Worm (Caenorhabditis elegans) whole organism, L1 larva: ENCODE results near the gene inpp-4B.
A peak's percentile ranks its signal among the peaks of the same experiment; 100 is the strongest.

ENCODE experiments used
- C16A3.4 ChIP-seq: fragments of 150-350 bp; optimal IDR thresholded peaks from 2 replicates; lab custom pipeline; 2014; ENCODE audit warnings: missing biosample characterization, missing genetic modification characterization
- Y116A8C.19 ChIP-seq: sonication (generic microtip); optimal IDR thresholded peaks from 2 replicates; lab custom pipeline; 2016; ENCODE audit warnings: missing compliant biosample characterization, missing genetic modification characterization, borderline replicate concordance
- ama-1 ChIP-seq: fragments of 150-350 bp; optimal IDR thresholded peaks from 2 replicates; lab custom pipeline; 2014
- blmp-1 ChIP-seq: fragments of 150-350 bp; optimal IDR thresholded peaks from 2 replicates; lab custom pipeline; 2014; ENCODE audit warnings: missing biosample characterization, missing genetic modification characterization
- ceh-90 ChIP-seq: sonication (generic microtip); optimal IDR thresholded peaks from 2 replicates; lab custom pipeline; 2016; ENCODE audit warnings: missing genetic modification characterization, missing compliant biosample characterization
- ces-1 ChIP-seq: fragments of 150-350 bp; optimal IDR thresholded peaks from 2 replicates; lab custom pipeline; 2014; ENCODE audit warnings: missing biosample characterization, missing genetic modification reagents, missing genetic modification characterization
- dpl-1 ChIP-seq, 3 experiments: fragments of 150-350 bp in 2 of 3; sonication (generic microtip) in 1 of 3; optimal IDR thresholded peaks; 2 replicates each; lab custom pipeline; 2014 to 2017; ENCODE audit warnings: missing biosample characterization in 3 of 3, missing genetic modification characterization in 3 of 3, missing genetic modification reagents in 3 of 3
- efl-1 ChIP-seq, 4 experiments: fragments of 150-350 bp; optimal IDR thresholded peaks in 3 of 4; peaks in 1 of 4; 1 replicate in 1 of 4; 2 replicates in 3 of 4; lab custom pipeline; 2014; ENCODE audit warnings: missing biosample characterization in 2 of 4, missing genetic modification characterization in 2 of 4, missing genetic modification reagents in 2 of 4
- egl-13 ChIP-seq: sonication (generic microtip); optimal IDR thresholded peaks from 2 replicates; lab custom pipeline; 2016; ENCODE audit warnings: missing genotype, missing genetic modification reagents, missing genetic modification characterization, missing compliant biosample characterization
- egl-27 ChIP-seq, 2 experiments: fragments of 150-350 bp in 1 of 2; sonication (generic microtip); optimal IDR thresholded peaks; 3 replicates each; lab custom pipeline; 2017 to 2018; ENCODE audit warnings: missing biosample characterization in 2 of 2, missing genetic modification characterization in 2 of 2, missing genetic modification reagents in 2 of 2
- elt-3 ChIP-seq, 6 experiments: fragments of 150-350 bp in 1 of 6; sonication (generic microtip); optimal IDR thresholded peaks; 2 replicates each; lab custom pipeline; 2017 to 2018; ENCODE audit warnings: missing biosample characterization in 6 of 6, missing genetic modification characterization in 6 of 6, inconsistent platforms in 1 of 6
- fos-1 ChIP-seq: fragments of 150-350 bp; optimal IDR thresholded peaks from 2 replicates; lab custom pipeline; 2014; ENCODE audit warnings: missing biosample characterization, missing genetic modification characterization
- hlh-17 ChIP-seq: fragments of 200-800 bp; sonication (Bioruptor generic); optimal IDR thresholded peaks from 2 replicates; lab custom pipeline; 2018; ENCODE audit warnings: missing genetic modification characterization, mild to moderate bottlenecking, missing compliant biosample characterization, moderate library complexity, borderline replicate concordance
- hlh-4 ChIP-seq: sonication (generic microtip); optimal IDR thresholded peaks from 2 replicates; lab custom pipeline; 2016; ENCODE audit warnings: mild to moderate bottlenecking, missing genetic modification characterization, missing compliant biosample characterization
- isw-1 ChIP-seq: fragments of 200-800 bp; sonication (Bioruptor generic); IDR thresholded peaks from 2 replicates; pipeline ENCODE4 v1.3.6; 2022; ENCODE audit warnings: missing genetic modification characterization, missing compliant biosample characterization
- lin-15B ChIP-seq: fragments of 150-350 bp; sonication (generic microtip); optimal IDR thresholded peaks from 3 replicates; lab custom pipeline; 2014; ENCODE audit warnings: missing biosample characterization, missing genetic modification characterization
- lsy-2 ChIP-seq, 2 experiments: fragments of 150-350 bp; optimal IDR thresholded peaks; 2 replicates each; lab custom pipeline; 2014; ENCODE audit warnings: missing biosample characterization in 2 of 2, missing genetic modification characterization in 2 of 2
- mab-9 ChIP-seq: fragments of 200-800 bp; sonication (Bioruptor generic); IDR thresholded peaks from 2 replicates; pipeline ENCODE4 v1.3.6; 2022; ENCODE audit warnings: missing genetic modification reagents, missing genetic modification characterization, missing compliant biosample characterization
- mef-2 ChIP-seq: fragments of 150-350 bp; optimal IDR thresholded peaks from 2 replicates; lab custom pipeline; 2014; ENCODE audit warnings: missing biosample characterization, missing genetic modification characterization
- nhr-11 ChIP-seq: fragments of 150-350 bp; optimal IDR thresholded peaks from 2 replicates; lab custom pipeline; 2014; ENCODE audit warnings: missing biosample characterization, missing genetic modification characterization
- nhr-28 ChIP-seq: fragments of 150-350 bp; optimal IDR thresholded peaks from 2 replicates; lab custom pipeline; 2014; ENCODE audit warnings: missing biosample characterization, missing genetic modification characterization
- nhr-47 ChIP-seq: sonication (generic microtip); optimal IDR thresholded peaks from 2 replicates; lab custom pipeline; 2016; ENCODE audit warnings: mild to moderate bottlenecking, missing genetic modification characterization, moderate library complexity, missing compliant biosample characterization
- nhr-84 ChIP-seq: sonication (generic microtip); optimal IDR thresholded peaks from 2 replicates; lab custom pipeline; 2017; ENCODE audit warnings: missing biosample characterization, missing genetic modification characterization
- nhr-90 ChIP-seq: sonication (generic microtip); optimal IDR thresholded peaks from 2 replicates; lab custom pipeline; 2016; ENCODE audit warnings: mild to moderate bottlenecking, missing genetic modification characterization, missing compliant biosample characterization; ENCODE audit not compliant: poor library complexity
- pag-3 ChIP-seq: sonication (generic microtip); optimal IDR thresholded peaks from 2 replicates; lab custom pipeline; 2017; ENCODE audit warnings: missing genetic modification characterization, mild to moderate bottlenecking, missing compliant biosample characterization, antibody characterized with exemption, borderline replicate concordance; ENCODE audit not compliant: insufficient read depth
- rnt-1 ChIP-seq: sonication (generic microtip); optimal IDR thresholded peaks from 2 replicates; lab custom pipeline; 2016; ENCODE audit warnings: mild to moderate bottlenecking, missing genetic modification characterization, moderate library complexity, missing compliant biosample characterization
- skn-1 ChIP-seq: fragments of 150-350 bp; optimal IDR thresholded peaks from 2 replicates; lab custom pipeline; 2014; ENCODE audit warnings: missing biosample characterization, missing genetic modification characterization
- snpc-4 ChIP-seq: fragments of 150-350 bp; optimal IDR thresholded peaks from 2 replicates; lab custom pipeline; 2014; ENCODE audit warnings: missing biosample characterization, missing genetic modification characterization
- snu-23 ChIP-seq: sonication (generic microtip); optimal IDR thresholded peaks from 2 replicates; lab custom pipeline; 2016; ENCODE audit warnings: missing genetic modification characterization, missing compliant biosample characterization
- sox-4 ChIP-seq: sonication (generic microtip); optimal IDR thresholded peaks from 2 replicates; lab custom pipeline; 2016; ENCODE audit warnings: missing genetic modification characterization, missing compliant biosample characterization
- tbx-2 ChIP-seq: sonication (generic microtip); optimal IDR thresholded peaks from 2 replicates; lab custom pipeline; 2016; ENCODE audit warnings: missing genetic modification characterization, missing compliant biosample characterization
- unc-130 ChIP-seq: fragments of 150-350 bp; optimal IDR thresholded peaks from 2 replicates; lab custom pipeline; 2017; ENCODE audit warnings: missing biosample characterization, missing genetic modification characterization, inconsistent platforms
- unc-30 ChIP-seq: sonication (generic microtip); optimal IDR thresholded peaks from 2 replicates; lab custom pipeline; 2017; ENCODE audit warnings: missing biosample characterization, missing genetic modification characterization
- zip-4 ChIP-seq: fragments of 200-800 bp; sonication (Bioruptor generic); optimal IDR thresholded peaks from 2 replicates; lab custom pipeline; 2018; ENCODE audit warnings: mild to moderate bottlenecking, missing genetic modification characterization, moderate library complexity, missing compliant biosample characterization
- ztf-4 ChIP-seq: fragments of 150-350 bp; optimal IDR thresholded peaks from 2 replicates; lab custom pipeline; 2014; ENCODE audit warnings: missing biosample characterization, missing genetic modification characterization

inpp-4B gene

DNA sequence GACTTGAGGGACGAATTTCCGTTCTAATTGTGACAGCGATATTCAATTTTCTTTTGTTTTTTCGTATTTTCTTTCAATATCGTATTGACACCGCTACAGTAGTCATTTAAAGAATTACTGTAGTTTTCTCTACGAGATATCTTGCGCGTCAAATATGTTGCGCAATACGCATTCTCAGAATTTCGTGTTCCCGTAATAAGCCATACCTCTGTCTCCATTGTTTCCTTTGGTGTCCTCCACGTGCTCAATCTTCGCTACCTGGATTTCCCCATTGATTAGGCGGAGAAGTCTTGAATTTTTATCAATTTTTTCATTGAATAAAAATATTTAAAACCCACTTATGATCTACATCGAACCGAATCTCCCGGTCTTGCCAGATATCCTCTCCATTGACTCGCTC lies 5.4 kb downstream of the inpp-4B start:
- TF ChIP-seq sox-4 (tag; lab: Kevin White, UChicago) = no peak
- TF ChIP-seq hlh-4 (tag; lab: Kevin White, UChicago) = no peak
- no peak for TF ChIP-seq rnt-1 (tag; lab: Kevin White, UChicago)
- no peak for TF ChIP-seq egl-13 (tag; lab: Kevin White, UChicago)
- no peak for TF ChIP-seq snu-23 (GFP tag; lab: Kevin White, UChicago)
- no peak for TF ChIP-seq lsy-2 (tag; optimal IDR thresholded peaks at IDR 0.05; lab: Kevin White, UChicago)
- TF ChIP-seq Y116A8C.19 (tag; lab: Kevin White, UChicago) = no peak
- TF ChIP-seq nhr-28 (tag; lab: Kevin White, UChicago) = no peak
- no peak for TF ChIP-seq mef-2 (tag; lab: Kevin White, UChicago)

DNA sequence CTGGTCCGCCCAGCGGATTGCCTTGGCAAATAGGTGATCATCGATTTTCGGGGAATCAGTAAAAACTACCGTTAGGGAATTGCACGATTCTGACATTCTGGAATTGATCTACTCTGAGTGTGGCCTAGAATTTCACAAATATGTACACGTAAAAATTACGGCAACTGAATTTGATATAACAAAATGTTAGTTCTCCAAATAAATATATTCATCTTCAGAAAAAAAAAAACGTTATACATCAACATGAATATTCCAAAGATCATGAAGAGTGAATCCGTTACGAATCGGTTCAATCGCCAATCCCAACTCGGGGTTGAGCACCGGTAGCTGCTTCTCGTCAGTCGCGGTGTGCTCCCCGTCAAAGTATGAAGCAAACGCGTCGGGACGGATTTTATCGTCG lies 8.0 kb downstream of the inpp-4B start, which contains the start of gene rip-1:
Gene rip-1 (minus strand): TSS at position 101 of the 400 bp plus-strand sequence.
- TF ChIP-seq egl-27 (tag; optimal IDR thresholded peaks at IDR 0.05; lab: Kevin White, UChicago) = no peak
- no peak for TF ChIP-seq ama-1 (lab: Kevin White, UChicago)
- TF ChIP-seq zip-4 (GFP tag; lab: Kevin White, UChicago) = no peak
- TF ChIP-seq ztf-4 (tag; lab: Kevin White, UChicago) = no peak
- no peak for TF ChIP-seq ceh-90 (tag; lab: Kevin White, UChicago)
- TF ChIP-seq snpc-4 (tag; lab: Kevin White, UChicago) = no peak
- no peak for TF ChIP-seq unc-130 (tag; lab: Kevin White, UChicago)
- no peak for TF ChIP-seq C16A3.4 (tag; lab: Kevin White, UChicago)
- no peak for TF ChIP-seq nhr-84 (tag; lab: Kevin White, UChicago)
- TF ChIP-seq hlh-17 = no peak
- no peak for TF ChIP-seq ces-1 (GFP tag; lab: Kevin White, UChicago)

DNA sequence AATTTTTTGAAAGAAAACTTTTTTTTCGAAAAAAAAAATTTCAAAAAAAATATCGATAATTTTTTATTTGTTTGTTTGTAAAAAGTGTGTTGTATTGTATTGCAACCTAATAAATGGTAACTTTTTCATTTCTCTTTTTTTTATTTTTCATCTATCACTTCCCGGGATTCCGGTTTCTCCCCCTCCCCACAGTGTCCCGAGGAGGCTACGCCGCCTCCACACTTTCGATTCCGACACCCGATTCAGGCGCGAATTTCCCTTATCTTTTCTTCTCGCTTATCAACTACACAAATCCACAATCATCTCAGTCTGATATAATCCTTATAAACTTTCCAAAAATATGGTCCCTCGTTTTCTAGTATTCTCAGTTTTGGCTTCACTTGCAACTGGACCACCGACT lies 12.1 kb downstream of the inpp-4B start, which contains the start of gene R01H10.4:
Gene R01H10.4 (plus strand): TSS at position 236 of the 400 bp plus-strand sequence.
- TF ChIP-seq skn-1 (no peak), elt-3 (tag; optimal IDR thresholded peaks at IDR 0.05; lab: Kevin White, UChicago) (peak in 1 of 6 experiments; percentile 57), mab-9 (GFP tag; lab: Robert Waterston, UW) (no peak), dpl-1 (GFP tag; optimal IDR thresholded peaks at IDR 0.05; lab: Kevin White, UChicago) (no peak), egl-13 (tag; lab: Kevin White, UChicago) (no peak), nhr-90 (no peak), blmp-1 (tag; lab: Kevin White, UChicago) (peak; percentile 97)

DNA sequence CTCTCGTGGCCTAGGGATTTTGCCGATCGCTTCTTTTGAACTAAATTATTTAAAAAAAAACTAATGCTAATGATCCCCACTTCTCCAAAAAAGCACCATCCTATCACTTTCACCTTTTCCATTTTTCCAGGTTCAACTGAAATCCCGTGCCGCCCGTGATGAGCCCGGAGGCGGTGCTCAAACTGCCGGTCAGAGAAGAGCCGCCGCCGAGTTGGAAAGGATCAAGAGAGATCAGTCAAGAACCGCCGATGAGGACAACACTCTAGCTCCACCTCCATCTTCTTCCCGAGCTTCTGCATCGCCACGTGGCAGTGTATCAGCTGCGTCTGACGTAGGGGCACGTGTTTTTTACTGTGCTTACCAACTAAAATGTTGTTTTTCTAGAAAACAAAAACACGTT lies 13.3 kb downstream of the inpp-4B start:
- TF ChIP-seq ceh-90 (tag; lab: Kevin White, UChicago) = no peak
- TF ChIP-seq fos-1 (tag; lab: Kevin White, UChicago) = no peak
- TF ChIP-seq tbx-2 (tag; lab: Kevin White, UChicago) = no peak
- TF ChIP-seq nhr-11 (tag; lab: Kevin White, UChicago) = no peak
- no peak for TF ChIP-seq egl-27 (tag; optimal IDR thresholded peaks at IDR 0.05; lab: Kevin White, UChicago)
- TF ChIP-seq nhr-47 (tag; lab: Kevin White, UChicago) = no peak
- TF ChIP-seq efl-1 (optimal IDR thresholded peaks at IDR 0.05; lab: Kevin White, UChicago) = no peak
- TF ChIP-seq efl-1 (GFP tag; optimal IDR thresholded peaks at IDR 0.05 in 1 of 2; lab: Kevin White, UChicago) = peak in 1 of 2 experiments; percentile 20

DNA sequence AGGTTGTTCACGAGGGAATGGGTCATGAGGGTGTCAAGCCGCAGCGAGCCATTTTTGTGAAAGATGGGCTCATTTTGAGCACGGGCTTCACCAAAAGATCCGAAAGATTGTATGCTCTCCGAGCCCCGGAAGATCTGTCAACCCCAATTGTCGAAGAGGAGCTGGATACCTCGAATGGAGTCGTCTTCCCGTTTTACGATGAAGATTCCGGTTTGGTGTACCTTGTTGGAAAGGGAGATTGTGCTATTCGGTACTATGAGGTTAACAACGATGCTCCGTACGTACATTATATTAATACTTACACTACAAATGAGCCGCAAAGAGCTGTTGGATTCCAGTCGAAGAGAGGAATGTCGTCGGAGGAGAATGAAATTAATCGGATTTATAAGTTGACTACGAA lies 15.6 kb downstream of the inpp-4B start:
- TF ChIP-seq pag-3 (tag; lab: Kevin White, UChicago) (no peak), ces-1 (GFP tag; lab: Kevin White, UChicago) (no peak), unc-30 (tag; lab: Kevin White, UChicago) (no peak), nhr-90 (no peak), lin-15B (tag; lab: Kevin White, UChicago) (no peak), isw-1 (GFP tag; lab: Robert Waterston, UW) (no peak)
